Worm (Caenorhabditis elegans) whole organism, young adult: ENCODE measurements around the gene T26E4.9.
"Not testable (repeated sequence)": the region's sequence is repeated elsewhere in the genome, so short reads cannot be mapped to it uniquely, and the experiment has no call there.

Experiments
- B0019.2 ChIP-seq: fragments of 200-800 bp; sonication (Bioruptor generic); conservative IDR thresholded peaks from 2 replicates; pipeline ENCODE4 v1.3.6; 2022; ENCODE audit warnings: missing genetic modification reagents, missing genetic modification characterization, missing compliant biosample characterization
- B0261.1 ChIP-seq: sonication (generic microtip); optimal IDR thresholded peaks from 2 replicates; lab custom pipeline; 2016; ENCODE audit warnings: mild to moderate bottlenecking, missing genetic modification characterization, moderate library complexity, missing compliant biosample characterization
- B0336.3 ChIP-seq: fragments of 200-800 bp; sonication (Bioruptor generic); IDR thresholded peaks from 2 replicates; pipeline ENCODE4 v1.3.6; 2022; ENCODE audit warnings: missing genetic modification characterization, missing compliant biosample characterization
- D2030.7 ChIP-seq: fragments of 200-800 bp; sonication (Bioruptor generic); IDR thresholded peaks from 2 replicates; pipeline ENCODE4 v1.3.6; 2022; ENCODE audit warnings: missing genetic modification reagents, missing genetic modification characterization, missing compliant biosample characterization
- F33H1.4 ChIP-seq: fragments of 200-800 bp; sonication (Bioruptor generic); IDR thresholded peaks from 2 replicates; pipeline ENCODE4 v1.3.6; 2022; ENCODE audit warnings: missing genetic modification reagents, missing genetic modification characterization, missing compliant biosample characterization
- F37B4.10 ChIP-seq: fragments of 200-800 bp; sonication (Bioruptor generic); IDR thresholded peaks from 2 replicates; pipeline ENCODE4 v1.3.6; 2022; ENCODE audit warnings: missing genetic modification characterization, missing compliant biosample characterization
- F39B2.1 ChIP-seq: fragments of 200-800 bp; sonication (Bioruptor generic); IDR thresholded peaks from 2 replicates; pipeline ENCODE4 v1.3.6; 2022; ENCODE audit warnings: missing genetic modification reagents, missing genetic modification characterization, missing compliant biosample characterization
- T07F8.4 ChIP-seq: sonication (generic microtip); optimal IDR thresholded peaks from 2 replicates; lab custom pipeline; 2016; ENCODE audit warnings: mild to moderate bottlenecking, missing genetic modification characterization, moderate library complexity, missing compliant biosample characterization
- Y53F4B.3 ChIP-seq: fragments of 200-800 bp; sonication (Bioruptor generic); IDR thresholded peaks from 2 replicates; pipeline ENCODE4 v1.3.6; 2022; ENCODE audit warnings: missing genetic modification reagents, missing genetic modification characterization, missing compliant biosample characterization
- Y56A3A.18 ChIP-seq: fragments of 200-800 bp; sonication (Bioruptor generic); IDR thresholded peaks from 2 replicates; pipeline ENCODE4 v1.3.6; 2022; ENCODE audit warnings: missing genetic modification reagents, missing genetic modification characterization, missing compliant biosample characterization
- Y95B8A.8 ChIP-seq: fragments of 200-800 bp; sonication (Bioruptor generic); IDR thresholded peaks from 2 replicates; pipeline ENCODE4 v1.3.6; 2022; ENCODE audit warnings: missing genetic modification reagents, missing genetic modification characterization, missing compliant biosample characterization
- ZK185.1 ChIP-seq: sonication (generic microtip); optimal IDR thresholded peaks from 2 replicates; lab custom pipeline; 2016; ENCODE audit warnings: mild to moderate bottlenecking, missing genetic modification characterization, missing compliant biosample characterization; ENCODE audit not compliant: poor library complexity, severe bottlenecking
- aptf-3 ChIP-seq: fragments of 200-800 bp; sonication (Bioruptor generic); IDR thresholded peaks from 2 replicates; pipeline ENCODE4 v1.3.6; 2022; ENCODE audit warnings: missing genetic modification characterization, missing compliant biosample characterization
- attf-6 ChIP-seq: fragments of 200-800 bp; sonication (Bioruptor generic); IDR thresholded peaks from 2 replicates; pipeline ENCODE4 v1.3.6; 2022; ENCODE audit warnings: missing genetic modification reagents, missing genetic modification characterization, missing compliant biosample characterization
- bed-1 ChIP-seq: fragments of 200-800 bp; sonication (Bioruptor generic); IDR thresholded peaks from 2 replicates; pipeline ENCODE4 v1.3.6; 2022; ENCODE audit warnings: missing genetic modification reagents, missing genetic modification characterization, missing compliant biosample characterization
- bed-2 ChIP-seq: fragments of 200-800 bp; sonication (Bioruptor generic); IDR thresholded peaks from 2 replicates; pipeline ENCODE4 v1.3.6; 2022; ENCODE audit warnings: missing genetic modification reagents, missing genetic modification characterization, missing compliant biosample characterization
- cebp-1 ChIP-seq, 2 experiments: fragments of 200-800 bp in 1 of 2; sonication (Bioruptor generic) in 1 of 2; sonication (generic microtip) in 1 of 2; IDR thresholded peaks in 1 of 2; optimal IDR thresholded peaks in 1 of 2; 2 replicates each; pipeline versions ENCODE4 v1.3.6 to Lab custom; 2017 to 2022; ENCODE audit warnings: missing compliant biosample characterization in 2 of 2, missing genetic modification characterization in 2 of 2, mild to moderate bottlenecking in 1 of 2, missing genetic modification reagents in 1 of 2, moderate library complexity in 1 of 2
- cebp-2 ChIP-seq: fragments of 200-800 bp; sonication (Bioruptor generic); IDR thresholded peaks from 2 replicates; pipeline ENCODE4 v1.3.6; 2022; ENCODE audit warnings: missing genetic modification characterization, missing compliant biosample characterization
- ceh-100 ChIP-seq: fragments of 200-800 bp; sonication (Bioruptor generic); IDR thresholded peaks from 2 replicates; pipeline ENCODE4 v1.3.6; 2022; ENCODE audit warnings: missing genetic modification reagents, missing genetic modification characterization, missing compliant biosample characterization
- ceh-40 ChIP-seq: fragments of 200-800 bp; sonication (Bioruptor generic); IDR thresholded peaks from 2 replicates; pipeline ENCODE4 v1.3.6; 2022; ENCODE audit warnings: missing genetic modification characterization, missing compliant biosample characterization
- ceh-58 ChIP-seq: fragments of 200-800 bp; sonication (Bioruptor generic); IDR thresholded peaks from 2 replicates; pipeline ENCODE4 v1.3.6; 2022; ENCODE audit warnings: missing genetic modification characterization, missing compliant biosample characterization
- ceh-91 ChIP-seq: fragments of 200-800 bp; sonication (Bioruptor generic); IDR thresholded peaks from 2 replicates; pipeline ENCODE4 v1.3.6; 2022; ENCODE audit warnings: missing genetic modification reagents, missing genetic modification characterization, missing compliant biosample characterization
- die-1 ChIP-seq: sonication (generic microtip); optimal IDR thresholded peaks from 2 replicates; lab custom pipeline; 2016; ENCODE audit warnings: missing genotype, mild to moderate bottlenecking, missing genetic modification characterization, missing compliant biosample characterization
- dox-1 ChIP-seq: fragments of 200-800 bp; sonication (Bioruptor generic); IDR thresholded peaks from 2 replicates; pipeline ENCODE4 v1.3.6; 2022; ENCODE audit warnings: missing genetic modification reagents, missing genetic modification characterization, missing compliant biosample characterization
- ekl-4 ChIP-seq: fragments of 200-800 bp; sonication (Bioruptor generic); IDR thresholded peaks from 2 replicates; pipeline ENCODE4 v1.3.6; 2022; ENCODE audit warnings: missing genetic modification reagents, missing genetic modification characterization, missing compliant biosample characterization
- hmg-1.2 ChIP-seq: fragments of 200-800 bp; sonication (Bioruptor generic); IDR thresholded peaks from 2 replicates; pipeline ENCODE4 v1.3.6; 2022; ENCODE audit warnings: missing genetic modification reagents, missing genetic modification characterization, missing compliant biosample characterization
- hmg-20 ChIP-seq: fragments of 200-800 bp; sonication (Bioruptor generic); IDR thresholded peaks from 2 replicates; pipeline ENCODE4 v1.3.6; 2022; ENCODE audit warnings: missing genetic modification reagents, missing genetic modification characterization, missing compliant biosample characterization
- hrde-1 ChIP-seq: sonication (generic microtip); optimal IDR thresholded peaks from 2 replicates; lab custom pipeline; 2016; ENCODE audit warnings: missing genetic modification characterization, mild to moderate bottlenecking, missing compliant biosample characterization, moderate library complexity, missing genotype, missing genetic modification reagents, borderline replicate concordance
- lag-1 ChIP-seq: fragments of 200-800 bp; sonication (Bioruptor generic); IDR thresholded peaks from 2 replicates; pipeline ENCODE4 v1.3.6; 2022; ENCODE audit warnings: missing genetic modification reagents, missing genetic modification characterization, missing compliant biosample characterization
- lin-54 ChIP-seq: fragments of 200-800 bp; sonication (Bioruptor generic); optimal IDR thresholded peaks from 2 replicates; lab custom pipeline; 2018; ENCODE audit warnings: mild to moderate bottlenecking, missing genetic modification characterization, missing compliant biosample characterization
- lir-1 ChIP-seq: fragments of 200-800 bp; sonication (Bioruptor generic); conservative IDR thresholded peaks from 2 replicates; pipeline ENCODE4 v1.3.6; 2022; ENCODE audit warnings: missing genetic modification reagents, missing genetic modification characterization, missing compliant biosample characterization
- lsl-1 ChIP-seq: fragments of 200-800 bp; sonication (Bioruptor generic); optimal IDR thresholded peaks from 2 replicates; lab custom pipeline; 2018; ENCODE audit warnings: mild to moderate bottlenecking, missing genetic modification characterization, moderate library complexity, missing compliant biosample characterization
- madf-10 ChIP-seq: sonication (generic microtip); optimal IDR thresholded peaks from 2 replicates; lab custom pipeline; 2016; ENCODE audit warnings: mild to moderate bottlenecking, missing genetic modification characterization, missing compliant biosample characterization
- madf-3 ChIP-seq: fragments of 200-800 bp; sonication (Bioruptor generic); IDR thresholded peaks from 2 replicates; pipeline ENCODE4 v1.3.6; 2022; ENCODE audit warnings: missing genetic modification reagents, missing genetic modification characterization, missing compliant biosample characterization
- madf-6 ChIP-seq: fragments of 200-800 bp; sonication (Bioruptor generic); IDR thresholded peaks from 2 replicates; pipeline ENCODE4 v1.3.6; 2022; ENCODE audit warnings: missing genetic modification reagents, missing genetic modification characterization, missing compliant biosample characterization
- madf-8 ChIP-seq: fragments of 200-800 bp; sonication (Bioruptor generic); conservative IDR thresholded peaks from 2 replicates; pipeline ENCODE4 v1.3.6; 2022; ENCODE audit warnings: missing genetic modification reagents, missing genetic modification characterization, missing compliant biosample characterization
- mes-4 ChIP-seq: sonication (generic microtip); optimal IDR thresholded peaks from 2 replicates; lab custom pipeline; 2016; ENCODE audit warnings: missing genotype, missing genetic modification characterization, missing compliant biosample characterization
- nhr-120 ChIP-seq: fragments of 200-800 bp; sonication (Bioruptor generic); IDR thresholded peaks from 2 replicates; pipeline ENCODE4 v1.3.6; 2022; ENCODE audit warnings: missing genetic modification characterization, missing compliant biosample characterization
- pbrm-1 ChIP-seq: fragments of 200-800 bp; sonication (Bioruptor generic); IDR thresholded peaks from 2 replicates; pipeline ENCODE4 v1.3.6; 2022; ENCODE audit warnings: missing genetic modification reagents, missing genetic modification characterization, missing compliant biosample characterization
- rcor-1 ChIP-seq: fragments of 200-800 bp; sonication (Bioruptor generic); IDR thresholded peaks from 2 replicates; pipeline ENCODE4 v1.3.6; 2022; ENCODE audit warnings: missing genetic modification reagents, missing genetic modification characterization, missing compliant biosample characterization
- sea-2 ChIP-seq: fragments of 200-800 bp; sonication (Bioruptor generic); IDR thresholded peaks from 2 replicates; pipeline ENCODE4 v1.3.6; 2022; ENCODE audit warnings: missing genetic modification characterization, missing compliant biosample characterization
- tbp1 ChIP-seq: fragments of 200-800 bp; sonication (Bioruptor generic); optimal IDR thresholded peaks from 2 replicates; lab custom pipeline; 2018; ENCODE audit warnings: mild to moderate bottlenecking, missing genetic modification characterization, missing compliant biosample characterization
- ztf-18 ChIP-seq: sonication (generic microtip); optimal IDR thresholded peaks from 2 replicates; lab custom pipeline; 2016; ENCODE audit warnings: missing genotype, mild to moderate bottlenecking, missing genetic modification characterization, missing compliant biosample characterization
- ztf-25 ChIP-seq: fragments of 200-800 bp; sonication (Bioruptor generic); IDR thresholded peaks from 2 replicates; pipeline ENCODE4 v1.3.6; 2022; ENCODE audit warnings: missing genetic modification reagents, missing genetic modification characterization, missing compliant biosample characterization
- ztf-28 ChIP-seq: fragments of 200-800 bp; sonication (Bioruptor generic); IDR thresholded peaks from 2 replicates; pipeline ENCODE4 v1.3.6; 2022; ENCODE audit warnings: missing genetic modification reagents, missing genetic modification characterization, missing compliant biosample characterization

T26E4.9 gene

ce11 chrV:15769072-15769471, 33.5 kb downstream of the T26E4.9 start, which contains the start of gene F57A10.4 (continued):
- TF ChIP-seq ztf-28 (no peak), Y53F4B.3 (GFP tag; lab: Robert Waterston, UW) (no peak), T07F8.4 (tag; lab: Kevin White, UChicago) (no peak), ZK185.1 (no peak), madf-6 (GFP tag; lab: Robert Waterston, UW) (peak; percentile 38; the same call in 1 of the 2 replicates), madf-10 (tag; lab: Kevin White, UChicago) (no peak), B0019.2 (GFP tag; lab: Robert Waterston, UW) (no peak), rcor-1 (GFP tag; lab: Robert Waterston, UW) (no peak), hmg-1.2 (GFP tag; lab: Robert Waterston, UW) (no peak), lsl-1 (no peak), D2030.7 (GFP tag; lab: Robert Waterston, UW) (peak; percentile 46; the same call in 1 of the 2 replicates), ztf-18 (peak; percentile 35), F37B4.10 (GFP tag; lab: Robert Waterston, UW) (no peak), lag-1 (GFP tag; lab: Robert Waterston, UW) (no peak)

- TF ChIP-seq Y95B8A.8 (GFP tag; lab: Robert Waterston, UW) (peak; percentile 69; the same call in 1 of the 2 replicates), cebp-1 (GFP tag; IDR thresholded peaks at IDR 0.05; lab: Robert Waterston, UW) (peak; percentile 59), ztf-28 (peak; percentile 77; the same call in 1 of the 2 replicates), ceh-100 (peak; percentile 74), sea-2 (GFP tag; lab: Robert Waterston, UW) (0 out of 2 replicates have a peak, but pooled peaks have one; percentile 60), ceh-91 (GFP tag; lab: Robert Waterston, UW) (0 out of 2 replicates have a peak, but pooled peaks have one; percentile 19), ceh-58 (GFP tag; lab: Robert Waterston, UW) (peak; percentile 91), lin-54 (peak; percentile 52), hmg-1.2 (GFP tag; lab: Robert Waterston, UW) (peak; percentile 65), B0336.3 (GFP tag; lab: Robert Waterston, UW) (0 out of 2 replicates have a peak, but pooled peaks have one; percentile 30), mes-4 (tag; lab: Kevin White, UChicago) (peak; percentile 22), ceh-40 (GFP tag; lab: Robert Waterston, UW) (0 out of 2 replicates have a peak, but pooled peaks have one; percentile 40), cebp-2 (GFP tag; lab: Robert Waterston, UW) (peak; percentile 94; the same call in 1 of the 2 replicates), madf-3 (GFP tag; lab: Robert Waterston, UW) (peak; percentile 81), Y53F4B.3 (GFP tag; lab: Robert Waterston, UW) (peak; percentile 76), F39B2.1 (GFP tag; lab: Robert Waterston, UW) (peak; percentile 74), lir-1 (GFP tag; lab: Robert Waterston, UW) (0 out of 2 replicates have a peak, but pooled peaks have one; percentile 37), madf-8 (GFP tag; lab: Robert Waterston, UW) (peak; percentile 39), pbrm-1 (GFP tag; lab: Robert Waterston, UW) (peak; percentile 76), Y56A3A.18 (GFP tag; lab: Robert Waterston, UW) (peak; percentile 66), F33H1.4 (GFP tag; lab: Robert Waterston, UW) (peak; percentile 27; the same call in 1 of the 2 replicates), rcor-1 (GFP tag; lab: Robert Waterston, UW) (peak; percentile 80), ztf-18 (peak; percentile 80), die-1 (tag; lab: Kevin White, UChicago) (peak; percentile 28), nhr-120 (GFP tag; lab: Robert Waterston, UW) (peak; percentile 86; the same call in 1 of the 2 replicates), B0261.1 (tag; lab: Kevin White, UChicago) (peak; percentile 60), attf-6 (peak; percentile 89), dox-1 (peak; percentile 83), ekl-4 (GFP tag; lab: Robert Waterston, UW) (peak; percentile 85), B0019.2 (GFP tag; lab: Robert Waterston, UW) (peak; percentile 53), bed-2 (GFP tag; lab: Robert Waterston, UW) (peak; percentile 85), hrde-1 (tag; lab: Kevin White, UChicago) (peak; percentile 17), F37B4.10 (GFP tag; lab: Robert Waterston, UW) (peak; percentile 89; the same call in 1 of the 2 replicates), madf-6 (GFP tag; lab: Robert Waterston, UW) (peak; percentile 79), ztf-25 (peak; percentile 72; the same call in 1 of the 2 replicates), tbp1 (peak; percentile 82), bed-1 (GFP tag; lab: Robert Waterston, UW) (peak; percentile 84; the same call in 1 of the 2 replicates), hmg-20 (GFP tag; lab: Robert Waterston, UW) (peak; percentile 75), aptf-3 (GFP tag; lab: Robert Waterston, UW) (peak; percentile 95; the same call in 1 of the 2 replicates)
- TF ChIP-seq cebp-1 (tag; optimal IDR thresholded peaks at IDR 0.05; lab: Kevin White, UChicago): not testable (repeated sequence)
These were observed 35.1 kb downstream of the T26E4.9 start for ce11 chrV:15767385-15767784.
